Worm (Caenorhabditis elegans) whole organism, L3 larva: ENCODE measurements around the gene cest-31.

Experiments used
- elt-2 ChIP-seq: sonication (generic microtip); optimal IDR thresholded peaks from 2 replicates; lab custom pipeline; 2016; ENCODE audit warnings: missing genetic modification reagents, mild to moderate bottlenecking, missing genetic modification characterization, missing compliant biosample characterization
- fos-1 ChIP-seq: fragments of 150-350 bp; optimal IDR thresholded peaks from 2 replicates; lab custom pipeline; 2014; ENCODE audit warnings: missing biosample characterization, missing genetic modification characterization
- nhr-23 ChIP-seq: fragments of 150-350 bp; optimal IDR thresholded peaks from 2 replicates; lab custom pipeline; 2014; ENCODE audit warnings: missing biosample characterization, missing genetic modification reagents, missing genetic modification characterization
- nhr-28 ChIP-seq: fragments of 150-350 bp; optimal IDR thresholded peaks from 2 replicates; lab custom pipeline; 2014; ENCODE audit warnings: missing biosample characterization, missing genetic modification characterization
- nhr-43 ChIP-seq: sonication (generic microtip); optimal IDR thresholded peaks from 2 replicates; lab custom pipeline; 2016; ENCODE audit warnings: mild to moderate bottlenecking, missing genetic modification characterization, missing compliant biosample characterization; ENCODE audit not compliant: poor library complexity, severe bottlenecking
- unc-62 ChIP-seq: fragments of 150-350 bp; sonication (generic microtip); optimal IDR thresholded peaks from 4 replicates; lab custom pipeline; 2014; ENCODE audit warnings: missing biosample characterization, missing genetic modification reagents, missing genetic modification characterization
- ztf-11 ChIP-seq: fragments of 150-350 bp; optimal IDR thresholded peaks from 2 replicates; lab custom pipeline; 2014; ENCODE audit warnings: missing biosample characterization, missing genetic modification characterization

DNA sequence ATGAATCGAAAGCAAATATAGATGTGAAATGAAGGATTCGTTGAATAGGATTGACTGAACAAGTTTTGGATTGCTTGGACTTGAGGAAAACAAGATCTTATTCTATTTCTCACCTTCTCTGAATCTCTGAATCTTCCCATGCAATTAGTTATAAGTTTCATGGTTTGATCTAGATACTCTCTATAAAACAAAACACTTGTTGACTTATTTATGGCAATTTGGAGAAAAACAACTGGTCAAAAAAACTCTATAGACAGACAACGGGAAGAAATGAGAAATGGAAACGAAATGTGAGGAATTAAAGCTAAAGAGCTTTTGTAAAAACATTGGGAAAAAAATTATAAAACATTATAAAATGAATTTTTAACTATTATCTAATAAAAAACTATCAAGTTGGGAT is 20.6 kb downstream of the cest-31 start, which contains the start of gene W02F12.8:
- TF ChIP-seq unc-62 = no peak
- TF ChIP-seq nhr-43 (tag; lab: Kevin White, UChicago) = no peak
- TF ChIP-seq ztf-11 (tag; lab: Kevin White, UChicago) = no peak
- no peak for TF ChIP-seq nhr-28 (tag; lab: Kevin White, UChicago)
- TF ChIP-seq fos-1 (tag; lab: Kevin White, UChicago) = no peak
- TF ChIP-seq elt-2 (tag; lab: Kevin White, UChicago) = no peak
- TF ChIP-seq nhr-23 (tag; lab: Kevin White, UChicago) = no peak
